Fruit fly (Drosophila melanogaster) whole organism, wandering third instar larva: Measurements from ENCODE around the gene CG13707.

Source experiments
- Myc ChIP-seq: fragments of >200 bp; optimal IDR thresholded peaks from 2 replicates; lab custom pipeline; 2017
- N ChIP-seq: fragments of >200 bp; optimal IDR thresholded peaks from 2 replicates; lab custom pipeline; 2018; ENCODE audit warnings: missing biosample characterization, missing external identifiers, missing genetic modification characterization
- OdsH ChIP-seq: fragments of 200-800 bp; sonication (Bioruptor generic); optimal IDR thresholded peaks from 2 replicates; lab custom pipeline; 2016; ENCODE audit warnings: missing biosample characterization, mild to moderate bottlenecking, missing genetic modification characterization
- br ChIP-seq: fragments of 200-800 bp; sonication (Bioruptor generic); optimal IDR thresholded peaks from 2 replicates; lab custom pipeline; 2016; ENCODE audit warnings: missing biosample characterization, missing genetic modification characterization
- psq ChIP-seq: fragments of 200-800 bp; sonication (Bioruptor generic); optimal IDR thresholded peaks from 3 replicates; lab custom pipeline; 2017; ENCODE audit warnings: missing biosample characterization, mild to moderate bottlenecking, missing genetic modification characterization, moderate library complexity
- sv ChIP-seq: fragments of 200-800 bp; sonication (Bioruptor generic); optimal IDR thresholded peaks from 3 replicates; lab custom pipeline; 2016; ENCODE audit warnings: missing biosample characterization, missing genetic modification characterization

DNA sequence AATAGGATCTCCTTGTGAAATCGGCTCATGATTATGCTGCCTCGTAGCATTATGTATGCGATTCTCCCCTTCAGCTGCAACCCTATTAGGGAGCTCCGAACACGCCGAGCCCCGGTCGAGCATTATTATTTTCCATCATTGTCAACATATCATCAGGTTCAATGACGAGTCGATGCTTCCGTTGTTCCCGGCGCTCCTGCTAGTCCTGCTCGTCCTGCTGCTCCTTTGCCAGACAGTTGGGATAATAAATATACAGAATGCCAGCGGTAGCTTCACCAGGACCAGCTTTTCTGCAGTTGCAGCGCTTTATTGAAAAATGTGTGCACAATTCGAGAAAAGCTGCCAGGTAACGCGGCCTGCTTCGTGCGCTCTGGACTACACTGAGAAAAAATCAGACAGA, 20.5 kb upstream of the CG13707 start, which contains the start of gene CG32235:
- TF ChIP-seq Myc (lab: Kevin White, UChicago) = no peak
- TF ChIP-seq psq (GFP tag; lab: Kevin White, UChicago) = no peak
- no peak for TF ChIP-seq OdsH
- no peak for TF ChIP-seq N (GFP tag; lab: Kevin White, UChicago)
- no peak for TF ChIP-seq br (GFP tag; lab: Kevin White, UChicago)
- no peak for TF ChIP-seq sv (GFP tag; lab: Kevin White, UChicago)
